Fruit fly (Drosophila melanogaster) whole organism, embryonic: ENCODE results near the gene Rbp6.
A peak's percentile ranks its signal among the peaks of the same experiment; 100 is the strongest.

Experiments
- Atf6 ChIP-seq: fragments of 200-800 bp; sonication (Bioruptor generic); IDR thresholded peaks from 2 replicates; pipeline ENCODE4 v1.3.6; 2022; ENCODE audit warnings: missing biosample characterization, missing genetic modification characterization
- CG10274 ChIP-seq: fragments of 200-800 bp; sonication (Bioruptor generic); optimal IDR thresholded peaks from 3 replicates; lab custom pipeline; 2017; ENCODE audit warnings: missing biosample characterization, mild to moderate bottlenecking, missing genetic modification characterization
- CG10543 ChIP-seq: fragments of 200-800 bp; sonication (Bioruptor generic); optimal IDR thresholded peaks from 3 replicates; lab custom pipeline; 2017; ENCODE audit warnings: missing biosample characterization, mild to moderate bottlenecking, missing genetic modification characterization, moderate library complexity
- CG11456 ChIP-seq: fragments of 200-800 bp; sonication (Bioruptor generic); IDR thresholded peaks from 3 replicates; pipeline ENCODE4 v1.3.6; 2022; ENCODE audit warnings: missing biosample characterization, missing genetic modification characterization
- CG12071 ChIP-seq: fragments of 200-800 bp; sonication (Bioruptor generic); optimal IDR thresholded peaks from 3 replicates; lab custom pipeline; 2018; ENCODE audit warnings: missing biosample characterization, mild to moderate bottlenecking, missing genetic modification characterization
- CG12155 ChIP-seq: fragments of 200-800 bp; sonication (Bioruptor generic); optimal IDR thresholded peaks from 3 replicates; lab custom pipeline; 2016; ENCODE audit warnings: missing biosample characterization, missing genetic modification characterization
- CG12659 ChIP-seq: fragments of 200-800 bp; sonication (Bioruptor generic); optimal IDR thresholded peaks from 3 replicates; lab custom pipeline; 2017; ENCODE audit warnings: mild to moderate bottlenecking, missing biosample characterization, missing genetic modification reagents, missing genetic modification characterization
- CG13775 ChIP-seq: fragments of 200-800 bp; sonication (Bioruptor generic); optimal IDR thresholded peaks from 3 replicates; lab custom pipeline; 2017; ENCODE audit warnings: missing biosample characterization, mild to moderate bottlenecking, missing genetic modification characterization
- CG13894 ChIP-seq: fragments of 200-800 bp; sonication (Bioruptor generic); optimal IDR thresholded peaks from 3 replicates; lab custom pipeline; 2018; ENCODE audit warnings: missing biosample characterization, mild to moderate bottlenecking, missing genetic modification characterization, moderate library complexity
- CG14860 ChIP-seq: fragments of 200-800 bp; sonication (Bioruptor generic); IDR thresholded peaks from 3 replicates; pipeline ENCODE4 v1.3.6; 2022; ENCODE audit warnings: missing biosample characterization, missing genetic modification characterization; ENCODE audit not compliant: partially characterized antibody
- CG2116 ChIP-seq: fragments of 200-800 bp; sonication (Bioruptor generic); optimal IDR thresholded peaks from 3 replicates; lab custom pipeline; 2018; ENCODE audit warnings: missing biosample characterization, mild to moderate bottlenecking, missing genetic modification characterization
- CG2712 ChIP-seq: fragments of 200-800 bp; optimal IDR thresholded peaks from 3 replicates; lab custom pipeline; 2019; ENCODE audit warnings: missing biosample characterization, mild to moderate bottlenecking, missing genetic modification characterization, moderate library complexity
- CG31365 ChIP-seq: fragments of 200-800 bp; sonication (Bioruptor generic); optimal IDR thresholded peaks from 2 replicates; lab custom pipeline; 2018; ENCODE audit warnings: missing biosample characterization, mild to moderate bottlenecking, missing genetic modification characterization
- CG32532 ChIP-seq: fragments of 200-800 bp; sonication (Bioruptor generic); IDR thresholded peaks from 2 replicates; pipeline ENCODE4 v1.3.6; 2022; ENCODE audit warnings: missing biosample characterization, missing genetic modification characterization
- CG42726 ChIP-seq: fragments of 200-800 bp; sonication (Bioruptor generic); IDR thresholded peaks from 2 replicates; pipeline ENCODE4 v1.3.6; 2022; ENCODE audit warnings: missing biosample characterization, missing genetic modification characterization; ENCODE audit not compliant: partially characterized antibody
- CG5180 ChIP-seq: fragments of 200-800 bp; sonication (Bioruptor generic); optimal IDR thresholded peaks from 3 replicates; lab custom pipeline; 2017; ENCODE audit warnings: missing biosample characterization, missing genetic modification characterization, mild to moderate bottlenecking, moderate library complexity, missing genetic modification reagents
- CG7372 ChIP-seq: fragments of 200-800 bp; sonication (Bioruptor generic); IDR thresholded peaks from 2 replicates; pipeline ENCODE4 v1.3.6; 2022; ENCODE audit warnings: missing biosample characterization, missing genetic modification characterization
- CG7963 ChIP-seq: fragments of 200-800 bp; sonication (Bioruptor generic); IDR thresholded peaks from 3 replicates; pipeline ENCODE4 v1.3.6; 2022; ENCODE audit warnings: missing biosample characterization, missing genetic modification characterization; ENCODE audit not compliant: partially characterized antibody
- CTCF ChIP-seq: fragments of 200-800 bp; sonication (Bioruptor generic); optimal IDR thresholded peaks from 2 replicates; lab custom pipeline; 2017; ENCODE audit warnings: missing biosample characterization, mild to moderate bottlenecking, missing genetic modification characterization, moderate library complexity
- Ets97D ChIP-seq: fragments of 200-800 bp; sonication (Bioruptor generic); optimal IDR thresholded peaks from 3 replicates; lab custom pipeline; 2016; ENCODE audit warnings: missing biosample characterization, missing genetic modification characterization
- Gsc ChIP-seq: fragments of 200-800 bp; sonication (Bioruptor generic); IDR thresholded peaks from 2 replicates; pipeline ENCODE4 v1.3.6; 2022; ENCODE audit warnings: missing biosample characterization, missing genetic modification characterization
- HLH4C ChIP-seq: fragments of 200-800 bp; sonication (Bioruptor generic); IDR thresholded peaks from 3 replicates; pipeline ENCODE4 v1.3.6; 2022; ENCODE audit warnings: missing biosample characterization, missing genetic modification characterization; ENCODE audit not compliant: partially characterized antibody
- Optix ChIP-seq: fragments of 200-800 bp; sonication (Bioruptor generic); IDR thresholded peaks from 3 replicates; pipeline ENCODE4 v1.3.6; 2022; ENCODE audit warnings: missing biosample characterization, missing genetic modification characterization
- PHDP ChIP-seq: fragments of 200-800 bp; sonication (Bioruptor generic); optimal IDR thresholded peaks from 3 replicates; lab custom pipeline; 2018; ENCODE audit warnings: missing biosample characterization, mild to moderate bottlenecking, missing genetic modification characterization, moderate library complexity
- Pdp1 ChIP-seq, 2 experiments: fragments of 200-800 bp; sonication (Bioruptor generic); optimal IDR thresholded peaks; 3 replicates each; lab custom pipeline; 2016; ENCODE audit warnings: missing biosample characterization in 2 of 2, missing genetic modification characterization in 2 of 2, mild to moderate bottlenecking in 1 of 2, moderate library complexity in 1 of 2
- Spps ChIP-seq: fragments of 200-800 bp; sonication (Bioruptor generic); optimal IDR thresholded peaks from 2 replicates; lab custom pipeline; 2018; ENCODE audit warnings: missing biosample characterization, mild to moderate bottlenecking, missing genetic modification characterization
- Sry-δ ChIP-seq: fragments of 200-800 bp; sonication (Bioruptor generic); optimal IDR thresholded peaks from 2 replicates; lab custom pipeline; 2016; ENCODE audit warnings: missing biosample characterization, missing genetic modification characterization
- Taf1 ChIP-seq: fragments of 200-800 bp; sonication (Bioruptor generic); IDR thresholded peaks from 2 replicates; pipeline ENCODE4 v1.3.6; 2022; ENCODE audit warnings: missing biosample characterization, missing genetic modification characterization
- abd-A ChIP-seq: fragments of 200-800 bp; sonication (Bioruptor generic); optimal IDR thresholded peaks from 3 replicates; lab custom pipeline; 2019; ENCODE audit warnings: missing biosample characterization, mild to moderate bottlenecking, missing genetic modification characterization, moderate library complexity
- amos ChIP-seq: fragments of 200-800 bp; sonication (Bioruptor generic); IDR thresholded peaks from 2 replicates; pipeline ENCODE4 v1.3.6; 2022; ENCODE audit warnings: missing biosample characterization, missing genetic modification characterization; ENCODE audit not compliant: partially characterized antibody
- ato ChIP-seq: fragments of 200-800 bp; sonication (Bioruptor generic); IDR thresholded peaks from 2 replicates; pipeline ENCODE4 v1.3.6; 2022; ENCODE audit warnings: missing biosample characterization, missing genetic modification characterization; ENCODE audit not compliant: partially characterized antibody
- dysf ChIP-seq: fragments of 200-800 bp; sonication (Bioruptor generic); IDR thresholded peaks from 3 replicates; pipeline ENCODE4 v1.3.6; 2022; ENCODE audit warnings: missing biosample characterization, missing genetic modification characterization
- fd96Cb ChIP-seq: fragments of 200-800 bp; sonication (Bioruptor generic); optimal IDR thresholded peaks from 2 replicates; lab custom pipeline; 2018; ENCODE audit warnings: missing biosample characterization, mild to moderate bottlenecking, missing genetic modification characterization, moderate library complexity
- grau ChIP-seq: fragments of 200-800 bp; optimal IDR thresholded peaks from 3 replicates; lab custom pipeline; 2019; ENCODE audit warnings: missing biosample characterization, mild to moderate bottlenecking, missing genetic modification characterization, moderate library complexity
- hkb ChIP-seq, 2 experiments: fragments of 200-800 bp in 1 of 2; fragments of >200 bp in 1 of 2; sonication (Bioruptor generic) in 1 of 2; IDR thresholded peaks in 1 of 2; optimal IDR thresholded peaks in 1 of 2; 2 replicates each; pipeline versions ENCODE4 v1.3.6 to Lab custom; 2017 to 2022; ENCODE audit warnings: missing biosample characterization in 1 of 2, missing genetic modification characterization in 1 of 2
- knrl ChIP-seq: fragments of 200-800 bp; sonication (Bioruptor generic); IDR thresholded peaks from 3 replicates; pipeline ENCODE4 v1.3.6; 2022; ENCODE audit warnings: missing biosample characterization, missing genetic modification characterization; ENCODE audit not compliant: partially characterized antibody
- mirr ChIP-seq: fragments of 200-800 bp; sonication (Bioruptor generic); optimal IDR thresholded peaks from 3 replicates; lab custom pipeline; 2018; ENCODE audit warnings: missing biosample characterization, mild to moderate bottlenecking, missing genetic modification characterization
- nerfin-2 ChIP-seq: fragments of 200-800 bp; sonication (Bioruptor generic); IDR thresholded peaks from 2 replicates; pipeline ENCODE4 v1.3.6; 2022; ENCODE audit warnings: missing biosample characterization, missing genetic modification characterization; ENCODE audit not compliant: partially characterized antibody
- nmo ChIP-seq: fragments of 200-800 bp; sonication (Bioruptor generic); optimal IDR thresholded peaks from 2 replicates; lab custom pipeline; 2018; ENCODE audit warnings: missing biosample characterization, mild to moderate bottlenecking, missing genetic modification characterization, moderate library complexity
- pzg ChIP-seq: fragments of 200-800 bp; sonication (Bioruptor generic); optimal IDR thresholded peaks from 3 replicates; lab custom pipeline; 2018; ENCODE audit warnings: missing biosample characterization, mild to moderate bottlenecking, missing genetic modification characterization, moderate library complexity
- repo ChIP-seq: fragments of 200-800 bp; sonication (Bioruptor generic); optimal IDR thresholded peaks from 2 replicates; lab custom pipeline; 2016; ENCODE audit warnings: missing biosample characterization, missing genetic modification characterization
- sd ChIP-seq: fragments of 200-800 bp; sonication (Bioruptor generic); optimal IDR thresholded peaks from 3 replicates; lab custom pipeline; 2018; ENCODE audit warnings: missing biosample characterization, mild to moderate bottlenecking, missing genetic modification characterization, moderate library complexity
- sens ChIP-seq: fragments of 200-800 bp; sonication (Bioruptor generic); peaks from one replicate; lab custom pipeline; 2016; ENCODE audit warnings: missing biosample characterization, missing genetic modification characterization
- sens-2 ChIP-seq: fragments of 200-800 bp; sonication (Bioruptor generic); IDR thresholded peaks from 2 replicates; pipeline ENCODE4 v1.3.6; 2022; ENCODE audit warnings: missing biosample characterization, missing genetic modification characterization
- stwl ChIP-seq: fragments of 200-800 bp; sonication (Bioruptor generic); optimal IDR thresholded peaks from 3 replicates; lab custom pipeline; 2018; ENCODE audit warnings: missing biosample characterization, mild to moderate bottlenecking, missing genetic modification characterization, moderate library complexity
- vnd ChIP-seq: fragments of 200-800 bp; sonication (Bioruptor generic); IDR thresholded peaks from 3 replicates; pipeline ENCODE4 v1.3.6; 2022; ENCODE audit warnings: missing biosample characterization, missing genetic modification characterization; ENCODE audit not compliant: partially characterized antibody
- zen2 ChIP-seq: fragments of 200-800 bp; sonication (Bioruptor generic); IDR thresholded peaks from 3 replicates; pipeline ENCODE4 v1.3.6; 2022; ENCODE audit warnings: missing biosample characterization, missing genetic modification characterization; ENCODE audit not compliant: partially characterized antibody

Gene Rbp6

dm6 chr3L:17077273-17077672 lies 160.7 kb downstream of the Rbp6 start:
- TF ChIP-seq mirr (GFP tag; lab: Kevin White, UChicago) (no peak), CG11456 (GFP tag; lab: Robert Waterston, UW) (0 out of 3 replicates have a peak, but pooled peaks have one; percentile 21), Gsc (GFP tag; lab: Robert Waterston, UW) (peak; percentile 18; the same call in 1 of the 2 replicates), CG10543 (GFP tag; lab: Kevin White, UChicago) (no peak), grau (no peak), Taf1 (no peak)

- peak; percentile 90 for TF ChIP-seq zen2
- TF ChIP-seq ato (GFP tag; lab: Robert Waterston, UW), result peak; percentile 87
- TF ChIP-seq Spps (tag; lab: Kevin White, UChicago), result no peak
- peak; percentile 2 for TF ChIP-seq Ets97D (GFP tag; lab: Kevin White, UChicago)
- no peak for TF ChIP-seq CG7372 (GFP tag; lab: Robert Waterston, UW)
- TF ChIP-seq CG32532 (GFP tag; lab: Robert Waterston, UW), result 0 out of 2 replicates have a peak, but pooled peaks have one; percentile 21
- peak; percentile 57 for TF ChIP-seq CG2116 (GFP tag; lab: Kevin White, UChicago)
- TF ChIP-seq nerfin-2, result peak; percentile 92
- TF ChIP-seq fd96Cb (tag; lab: Kevin White, UChicago), result no peak
- peak; percentile 10 for TF ChIP-seq repo
- TF ChIP-seq CG5180, result peak; percentile 1
- TF ChIP-seq abd-A (tag; lab: Kevin White, UChicago), result peak; percentile 52
- TF ChIP-seq nmo (GFP tag; lab: Kevin White, UChicago), result no peak
- peak; percentile 45; the same call in 2 of the 3 replicates for TF ChIP-seq knrl (GFP tag; lab: Robert Waterston, UW)
- TF ChIP-seq Pdp1 (GFP tag; optimal IDR thresholded peaks at IDR 0.05; lab: Kevin White, UChicago), result peak in 1 of 2 experiments; percentile 22
- TF ChIP-seq CG12155, result no peak
- TF ChIP-seq dysf, result no peak
- peak; percentile 73; the same call in 1 of the 2 replicates for TF ChIP-seq amos (GFP tag; lab: Robert Waterston, UW)
- TF ChIP-seq CG12071 (GFP tag; lab: Kevin White, UChicago), result peak; percentile 2
- no peak for TF ChIP-seq CG10274 (GFP tag; lab: Kevin White, UChicago)
- no peak for TF ChIP-seq CG13775 (GFP tag; lab: Kevin White, UChicago)
- peak; percentile 39 for TF ChIP-seq PHDP (tag; lab: Kevin White, UChicago)
- peak; percentile 38; the same call in 1 of the 2 replicates for TF ChIP-seq Atf6 (GFP tag; lab: Robert Waterston, UW)
- TF ChIP-seq hkb (optimal IDR thresholded peaks at IDR 0.05; lab: Kevin White, UChicago), result no peak
- 0 out of 2 replicates have a peak, but pooled peaks have one; percentile 27 for TF ChIP-seq hkb (GFP tag; IDR thresholded peaks at IDR 0.05; lab: Robert Waterston, UW)
- peak; percentile 55 for TF ChIP-seq CG13894 (tag; lab: Kevin White, UChicago)
- TF ChIP-seq HLH4C (GFP tag; lab: Robert Waterston, UW), result peak; percentile 95
- no peak for TF ChIP-seq Optix
- peak; percentile 33 for TF ChIP-seq CG12659 (GFP tag; lab: Kevin White, UChicago)
- peak; percentile 31 for TF ChIP-seq pzg (GFP tag; lab: Kevin White, UChicago)
- peak; percentile 80; the same call in 2 of the 3 replicates for TF ChIP-seq vnd (GFP tag; lab: Robert Waterston, UW)
- TF ChIP-seq CG42726 (GFP tag; lab: Robert Waterston, UW), result peak; percentile 33; the same call in 1 of the 2 replicates
- peak; percentile 72 for TF ChIP-seq stwl (tag; lab: Kevin White, UChicago)
- TF ChIP-seq sd, result no peak
- peak; percentile 88 for TF ChIP-seq CG14860 (GFP tag; lab: Robert Waterston, UW)
- peak; percentile 15 for TF ChIP-seq CG2712 (tag; lab: Kevin White, UChicago)
- TF ChIP-seq sens (GFP tag; lab: Kevin White, UChicago), result peak; percentile 51
- peak; percentile 46 for TF ChIP-seq Sry-δ
- peak; percentile 14 for TF ChIP-seq CTCF (GFP tag; lab: Kevin White, UChicago)
- TF ChIP-seq CG7963, result peak; percentile 91
- TF ChIP-seq CG31365 (tag; lab: Kevin White, UChicago), result no peak
- no peak for TF ChIP-seq sens-2
Measured at dm6 chr3L:17055467-17055877, 182.5 kb downstream of the Rbp6 start, which contains the start of gene CG7724. Gene CG7724 (plus strand): TSS chr3L:17055613.
